Fruit fly (Drosophila melanogaster): ENCODE results near the gene CG6184.

The CG6184 gene

dm6 chr3R:19641498-19642065, 16.1 kb downstream of the CG6184 start (continued):
- TF ChIP-seq CG6272 (GFP tag; IDR thresholded peaks at IDR 0.05) (no peak), schlank (tag; optimal IDR thresholded peaks at IDR 0.05) (peak; percentile 71), zfh2 (GFP tag; optimal IDR thresholded peaks at IDR 0.05) (peak; percentile 40), Dll (GFP tag; IDR thresholded peaks at IDR 0.05; ENCODE audit: partially characterized antibody) (no peak), ttk (GFP tag; IDR thresholded peaks at IDR 0.05) (peak; percentile 84), abd-A (tag; optimal IDR thresholded peaks at IDR 0.05) (no peak), TFAM (GFP tag; optimal IDR thresholded peaks at IDR 0.05) (no peak), CG34376 (GFP tag; optimal IDR thresholded peaks at IDR 0.05) (peak; percentile 65), CG3163 (GFP tag; optimal IDR thresholded peaks at IDR 0.05) (no peak), stwl (tag; optimal IDR thresholded peaks at IDR 0.05) (peak; percentile 15), Hmx (GFP tag; optimal IDR thresholded peaks at IDR 0.05) (no peak), Mrtf (GFP tag; IDR thresholded peaks at IDR 0.05) (peak; percentile 65; the same call in 2 of the 3 replicates), CG33213 (GFP tag; optimal IDR thresholded peaks at IDR 0.05) (peak; percentile 1), tup (GFP tag; optimal IDR thresholded peaks at IDR 0.05) (peak; percentile 29), toy (GFP tag; IDR thresholded peaks at IDR 0.05) (peak; percentile 85), CG1529 (GFP tag; optimal IDR thresholded peaks at IDR 0.05) (peak; percentile 82), ERR (GFP tag; optimal IDR thresholded peaks at IDR 0.05) (peak; percentile 31), CG14965 (GFP tag; optimal IDR thresholded peaks at IDR 0.05; ENCODE audit: borderline replicate concordance) (no peak), pan (optimal IDR thresholded peaks at IDR 0.05) (no peak), pan (GFP tag; optimal IDR thresholded peaks at IDR 0.05 in 1 of 2, IDR thresholded peaks at IDR 0.05 in 1 of 2) (peak in 1 of 2 experiments; percentile 94), Lpt (GFP tag; optimal IDR thresholded peaks at IDR 0.05) (no peak), Dref (GFP tag; IDR thresholded peaks at IDR 0.05) (no peak), CG10366 (GFP tag; IDR thresholded peaks at IDR 0.05) (peak; percentile 95), CG10959 (GFP tag; IDR thresholded peaks at IDR 0.05) (peak; percentile 50; the same call in 1 of the 2 replicates), gt (GFP tag; IDR thresholded peaks at IDR 0.05) (no peak), ro (GFP tag; IDR thresholded peaks at IDR 0.05) (peak; percentile 44; the same call in 1 of the 2 replicates), p53 (GFP tag; optimal IDR thresholded peaks at IDR 0.05) (no peak), usp (GFP tag; optimal IDR thresholded peaks at IDR 0.05) (no peak), CG11560 (tag; IDR thresholded peaks at IDR 0.05) (peak; percentile 44; the same call in 1 of the 3 replicates), Xrp1 (GFP tag; IDR thresholded peaks at IDR 0.05) (peak; percentile 91), D19B (GFP tag; optimal IDR thresholded peaks at IDR 0.05) (peak; percentile 62), CG11093 (GFP tag; IDR thresholded peaks at IDR 0.05) (peak; percentile 46; the same call in 1 of the 3 replicates), crp (GFP tag; optimal IDR thresholded peaks at IDR 0.05) (no peak), CG6175 (GFP tag; IDR thresholded peaks at IDR 0.05) (peak; percentile 69; the same call in 2 of the 3 replicates), CG11456 (GFP tag; IDR thresholded peaks at IDR 0.05) (peak; percentile 89), slou (GFP tag; optimal IDR thresholded peaks at IDR 0.05) (no peak), Chrac-16 (GFP tag; optimal IDR thresholded peaks at IDR 0.05) (peak; percentile 50), CG2202 (tag; optimal IDR thresholded peaks at IDR 0.05) (peak; percentile 69), HLH54F (GFP tag; optimal IDR thresholded peaks at IDR 0.05) (peak; percentile 16), gcm2 (GFP tag; optimal IDR thresholded peaks at IDR 0.05) (no peak), pros (GFP tag; optimal IDR thresholded peaks at IDR 0.05) (peak; percentile 5), CG18011 (GFP tag; optimal IDR thresholded peaks at IDR 0.05) (peak; percentile 19), CG8290 (GFP tag; optimal IDR thresholded peaks at IDR 0.05) (no peak), CG8290 (tag; optimal IDR thresholded peaks at IDR 0.05) (peak; percentile 24 to 51), CG5245 (GFP tag; optimal IDR thresholded peaks at IDR 0.05) (peak; percentile 46), CG12659 (GFP tag; optimal IDR thresholded peaks at IDR 0.05) (peak; percentile 81), CG9437 (GFP tag; optimal IDR thresholded peaks at IDR 0.05) (peak; percentile 68), CG17568 (GFP tag; optimal IDR thresholded peaks at IDR 0.05) (peak; percentile 83), CG43689 (GFP tag; IDR thresholded peaks at IDR 0.05) (peak; percentile 84), kah (GFP tag; optimal IDR thresholded peaks at IDR 0.05) (peak; percentile 85), chinmo (GFP tag; IDR thresholded peaks at IDR 0.05; ENCODE audit: partially characterized antibody) (no peak)
